Worm (Caenorhabditis elegans): ENCODE results near the gene gcc-2.

gcc-2 gene

DNA sequence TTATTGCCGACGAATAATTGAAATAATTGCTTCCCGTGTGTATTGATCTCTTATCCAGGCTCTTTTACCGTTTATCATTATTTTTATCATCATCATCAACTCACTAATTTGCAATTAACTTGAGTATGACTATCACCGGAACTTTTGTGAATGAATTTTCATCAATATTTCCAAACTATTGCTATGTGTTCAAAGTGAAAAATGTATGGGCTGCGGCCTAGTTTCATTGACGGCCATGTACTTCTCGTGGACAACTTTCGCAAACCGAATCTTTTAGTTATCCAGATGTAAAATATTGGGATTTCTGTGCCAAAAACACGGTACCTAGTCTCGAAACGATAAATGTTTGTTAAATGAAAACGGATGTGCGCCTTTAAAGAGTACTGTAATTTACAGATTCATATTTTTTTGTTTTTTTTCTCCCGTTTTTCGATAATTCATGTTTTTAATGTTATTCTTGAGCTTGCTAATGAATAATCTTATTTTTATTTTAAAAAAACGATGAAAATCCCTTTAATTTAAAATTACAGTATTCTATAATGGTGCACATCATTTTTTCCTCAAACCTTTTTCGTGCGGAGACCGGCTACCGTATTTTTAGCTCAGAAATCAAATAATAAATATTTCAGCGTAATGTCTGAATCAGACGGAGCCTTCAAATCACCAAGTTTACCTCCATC, 36.7 kb upstream of the gcc-2 start, which contains the start of gene ZK632.2:
ZK632.2 (plus strand) TSS at position 630 of the 680 bp plus-strand sequence.
- no peak for TF ChIP-seq ztf-11 (tag; optimal IDR thresholded peaks at IDR 0.05)
- no peak for TF ChIP-seq sptf-1 (tag; optimal IDR thresholded peaks at IDR 0.05)
- no peak for TF ChIP-seq bed-3 (GFP tag; optimal IDR thresholded peaks at IDR 0.05)
- no peak for TF ChIP-seq zip-8 (tag; optimal IDR thresholded peaks at IDR 0.05)
- no peak for TF ChIP-seq tbx-8 (GFP tag; optimal IDR thresholded peaks at IDR 0.05)
- no peak for TF ChIP-seq lin-13 (tag; optimal IDR thresholded peaks at IDR 0.05)
- TF ChIP-seq unc-120 (tag; optimal IDR thresholded peaks at IDR 0.05; ENCODE audit: poor library complexity, severe bottlenecking) = no peak
- no peak for TF ChIP-seq ceh-83 (GFP tag; optimal IDR thresholded peaks at IDR 0.05)
- TF ChIP-seq flh-1 (GFP tag; optimal IDR thresholded peaks at IDR 0.05) = no peak
- TF ChIP-seq snpc-4 (tag; optimal IDR thresholded peaks at IDR 0.05) = no peak
- no peak for TF ChIP-seq blmp-1 (tag; optimal IDR thresholded peaks at IDR 0.05)
- no peak for TF ChIP-seq ces-1 (GFP tag; optimal IDR thresholded peaks at IDR 0.05)
- TF ChIP-seq unc-39 (tag; optimal IDR thresholded peaks at IDR 0.05) = no peak
- no peak for TF ChIP-seq ceh-43 (GFP tag; optimal IDR thresholded peaks at IDR 0.05)
- TF ChIP-seq nhr-12 (tag; optimal IDR thresholded peaks at IDR 0.05) = no peak
- TF ChIP-seq elt-3 (tag; optimal IDR thresholded peaks at IDR 0.05) = no peak
- TF ChIP-seq mep-1 (tag; optimal IDR thresholded peaks at IDR 0.05) = no peak

- no peak for TF ChIP-seq ceh-43 (GFP tag; optimal IDR thresholded peaks at IDR 0.05)
- no peak for TF ChIP-seq nhr-12 (tag; optimal IDR thresholded peaks at IDR 0.05)
- no peak for TF ChIP-seq sptf-1 (tag; optimal IDR thresholded peaks at IDR 0.05)
- TF ChIP-seq nhr-28 (tag; optimal IDR thresholded peaks at IDR 0.05) = no peak
- TF ChIP-seq pha-4 (tag; optimal IDR thresholded peaks at IDR 0.05) = no peak
- TF ChIP-seq unc-39 (tag; optimal IDR thresholded peaks at IDR 0.05) = no peak
- no peak for TF ChIP-seq flh-1 (GFP tag; optimal IDR thresholded peaks at IDR 0.05)
- TF ChIP-seq zip-8 (tag; optimal IDR thresholded peaks at IDR 0.05) = no peak
- TF ChIP-seq nhr-2 (tag; optimal IDR thresholded peaks at IDR 0.05) = no peak
- TF ChIP-seq snpc-4 (tag; optimal IDR thresholded peaks at IDR 0.05) = no peak
- no peak for TF ChIP-seq lin-32 (GFP tag; optimal IDR thresholded peaks at IDR 0.05)
- TF ChIP-seq unc-120 (tag; optimal IDR thresholded peaks at IDR 0.05; ENCODE audit: poor library complexity, severe bottlenecking) = no peak
- no peak for TF ChIP-seq ceh-39 (tag; optimal IDR thresholded peaks at IDR 0.05)
- no peak for TF ChIP-seq nhr-76 (tag; optimal IDR thresholded peaks at IDR 0.05)
- no peak for TF ChIP-seq M03D4.4 (tag; optimal IDR thresholded peaks at IDR 0.05)
- TF ChIP-seq mls-2 (tag; optimal IDR thresholded peaks at IDR 0.05) = no peak
- TF ChIP-seq tbx-8 (GFP tag; optimal IDR thresholded peaks at IDR 0.05) = no peak
- TF ChIP-seq ham-2 (GFP tag; optimal IDR thresholded peaks at IDR 0.05) = no peak
Observed at ce11 chrIII:9796448-9796847, 34.5 kb upstream of the gcc-2 start, which contains the start of gene srxa-10. Gene srxa-10, minus strand, starts transcription at chrIII:9796548.

DNA sequence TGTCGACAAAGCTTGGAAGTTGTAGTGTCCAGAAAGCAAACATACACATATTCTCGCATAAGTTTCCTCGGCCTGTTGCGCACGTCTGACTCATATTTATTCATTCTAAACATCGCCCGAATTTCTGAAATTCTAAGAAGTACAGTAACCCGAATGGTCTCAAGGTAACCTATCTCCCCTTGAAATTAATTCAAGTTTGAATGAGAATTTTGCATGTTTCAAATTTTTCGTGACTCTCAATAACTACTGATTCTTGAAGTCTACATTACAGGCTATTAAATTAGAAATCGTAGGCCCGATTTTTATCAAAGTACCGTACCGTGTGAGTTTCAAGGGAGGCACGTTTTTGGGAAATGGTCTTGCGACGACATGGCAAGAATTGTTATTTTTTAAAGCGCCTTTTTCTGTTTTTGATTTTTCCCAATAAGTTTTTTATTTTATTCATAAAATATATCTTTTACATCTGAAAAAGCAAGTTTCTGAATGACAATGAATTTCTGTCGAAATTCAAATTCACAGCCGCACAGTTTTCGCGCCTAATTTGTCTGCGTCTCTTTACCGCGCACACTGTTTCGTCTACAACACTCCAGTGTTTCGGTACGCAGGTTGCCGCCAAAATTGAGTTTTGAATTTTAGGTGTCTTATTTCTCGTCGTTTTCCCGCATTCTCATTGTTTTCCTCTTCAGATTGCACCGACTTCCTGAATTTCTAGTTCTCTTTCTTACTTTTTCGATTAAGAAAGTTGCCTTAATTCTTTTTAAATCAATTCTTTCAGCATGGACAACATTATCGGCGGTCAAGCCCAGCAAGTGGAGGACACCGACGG, 31.9 kb upstream of the gcc-2 start, which contains the start of the genes R10E11.9 and mcm-6:
R10E11.9 (minus strand) TSS at position 51 of the 826 bp plus-strand sequence.
mcm-6 (plus strand) TSS at position 776 of the 826 bp plus-strand sequence.
- no peak for TF ChIP-seq nhr-237 (tag; optimal IDR thresholded peaks at IDR 0.05)
- TF ChIP-seq pha-4 (tag; optimal IDR thresholded peaks at IDR 0.05) = peak; percentile 11
- TF ChIP-seq mep-1 (tag; optimal IDR thresholded peaks at IDR 0.05) = no peak
- no peak for TF ChIP-seq cnd-1 (tag; optimal IDR thresholded peaks at IDR 0.05)

ce11 chrIII:9789607-9790073, 27.7 kb upstream of the gcc-2 start, which contains the start of gene R10E11.5:
Gene R10E11.5, minus strand, starts transcription at chrIII:9789657.
- TF ChIP-seq ceh-83 (GFP tag; optimal IDR thresholded peaks at IDR 0.05) (no peak), mab-5 (tag; optimal IDR thresholded peaks at IDR 0.05) (no peak), zip-8 (tag; optimal IDR thresholded peaks at IDR 0.05) (no peak), ztf-11 (tag; optimal IDR thresholded peaks at IDR 0.05) (no peak), pha-4 (tag; optimal IDR thresholded peaks at IDR 0.05) (no peak), nhr-2 (tag; optimal IDR thresholded peaks at IDR 0.05) (no peak), unc-62 (GFP tag; optimal IDR thresholded peaks at IDR 0.05) (no peak), nhr-76 (tag; optimal IDR thresholded peaks at IDR 0.05) (no peak), hlh-1 (tag; optimal IDR thresholded peaks at IDR 0.05) (no peak), lin-13 (tag; optimal IDR thresholded peaks at IDR 0.05) (no peak), unc-39 (tag; optimal IDR thresholded peaks at IDR 0.05) (no peak), drap-1 (GFP tag; optimal IDR thresholded peaks at IDR 0.05) (no peak), ham-2 (GFP tag; optimal IDR thresholded peaks at IDR 0.05) (no peak), snpc-4 (tag; optimal IDR thresholded peaks at IDR 0.05) (no peak), bed-3 (GFP tag; optimal IDR thresholded peaks at IDR 0.05) (no peak), lin-32 (GFP tag; optimal IDR thresholded peaks at IDR 0.05) (no peak), nhr-28 (tag; optimal IDR thresholded peaks at IDR 0.05) (no peak), sptf-1 (tag; optimal IDR thresholded peaks at IDR 0.05) (no peak), mep-1 (tag; optimal IDR thresholded peaks at IDR 0.05) (no peak)
